Worm (Caenorhabditis elegans): ENCODE results near the gene tag-153.

The tag-153 gene

ce11 chrV:9314408-9314807 is 8.5 kb upstream of the tag-153 start:
- no peak for TF ChIP-seq ztf-11 (tag; optimal IDR thresholded peaks at IDR 0.05)
- no peak for TF ChIP-seq nhr-237 (tag; optimal IDR thresholded peaks at IDR 0.05)
- no peak for TF ChIP-seq lsy-2 (tag; optimal IDR thresholded peaks at IDR 0.05)
- TF ChIP-seq mdl-1 (tag; optimal IDR thresholded peaks at IDR 0.05), result no peak
- TF ChIP-seq egl-27 (tag; optimal IDR thresholded peaks at IDR 0.05), result no peak
- TF ChIP-seq ztf-1 (GFP tag; conservative IDR thresholded peaks at IDR 0.05), result no peak
- no peak for TF ChIP-seq lin-39 (tag; optimal IDR thresholded peaks at IDR 0.05)
- TF ChIP-seq R02D3.7 (tag; optimal IDR thresholded peaks at IDR 0.05), result no peak
- no peak for TF ChIP-seq ztf-4 (tag; optimal IDR thresholded peaks at IDR 0.05)
- no peak for TF ChIP-seq snpc-4 (tag; optimal IDR thresholded peaks at IDR 0.05)
- no peak for TF ChIP-seq blmp-1 (tag; optimal IDR thresholded peaks at IDR 0.05; ENCODE audit: insufficient read depth)

ce11 chrV:9316970-9317369 is 5.9 kb upstream of the tag-153 start:
- no peak for TF ChIP-seq sma-9 (GFP tag; optimal IDR thresholded peaks at IDR 0.05)
- TF ChIP-seq sma-9 (tag; optimal IDR thresholded peaks at IDR 0.05), result no peak
- no peak for TF ChIP-seq aly-2 (tag; optimal IDR thresholded peaks at IDR 0.05)
- no peak for TF ChIP-seq unc-39 (tag; optimal IDR thresholded peaks at IDR 0.05)
- no peak for TF ChIP-seq lin-39 (tag; optimal IDR thresholded peaks at IDR 0.05)
- no peak for TF ChIP-seq ztf-1 (GFP tag; conservative IDR thresholded peaks at IDR 0.05)
- TF ChIP-seq zag-1 (tag; optimal IDR thresholded peaks at IDR 0.05), result no peak
- no peak for TF ChIP-seq nhr-237 (tag; optimal IDR thresholded peaks at IDR 0.05)
- TF ChIP-seq C34F6.9 (tag; optimal IDR thresholded peaks at IDR 0.05), result no peak
- no peak for TF ChIP-seq nhr-21 (tag; optimal IDR thresholded peaks at IDR 0.05)
- TF ChIP-seq sem-4 (tag; optimal IDR thresholded peaks at IDR 0.05), result no peak
- no peak for TF ChIP-seq lsy-2 (tag; optimal IDR thresholded peaks at IDR 0.05)
- TF ChIP-seq ZK546.5 (tag; optimal IDR thresholded peaks at IDR 0.05), result no peak
- no peak for TF ChIP-seq ztf-11 (tag; optimal IDR thresholded peaks at IDR 0.05)
- no peak for TF ChIP-seq ama-1 (optimal IDR thresholded peaks at IDR 0.05)
- no peak for TF ChIP-seq nhr-10 (tag; optimal IDR thresholded peaks at IDR 0.05)
- TF ChIP-seq nhr-12 (tag; optimal IDR thresholded peaks at IDR 0.05), result no peak

ce11 chrV:9318046-9318445 is 4.8 kb upstream of the tag-153 start, which contains the start of gene kvs-3:
Gene kvs-3 (plus strand): TSS chrV:9318311.
- TF ChIP-seq unc-62 (GFP tag; optimal IDR thresholded peaks at IDR 0.05) (no peak), lin-13 (GFP tag; optimal IDR thresholded peaks at IDR 0.05) (peak; percentile 45), mbf-1 (tag; optimal IDR thresholded peaks at IDR 0.05) (no peak), F13H6.1 (tag; optimal IDR thresholded peaks at IDR 0.05) (peak; percentile 33), nhr-10 (tag; optimal IDR thresholded peaks at IDR 0.05) (no peak), nhr-23 (tag; optimal IDR thresholded peaks at IDR 0.05) (no peak), dmd-4 (tag; optimal IDR thresholded peaks at IDR 0.05) (no peak), lin-11 (tag; optimal IDR thresholded peaks at IDR 0.05) (no peak), sma-9 (GFP tag; optimal IDR thresholded peaks at IDR 0.05) (peak; percentile 84), sma-9 (tag; optimal IDR thresholded peaks at IDR 0.05) (no peak), nhr-6 (tag; optimal IDR thresholded peaks at IDR 0.05) (no peak), ceh-82 (tag; optimal IDR thresholded peaks at IDR 0.05) (no peak), ztf-4 (tag; optimal IDR thresholded peaks at IDR 0.05) (no peak), nhr-25 (tag; optimal IDR thresholded peaks at IDR 0.05) (no peak), skn-1 (tag; optimal IDR thresholded peaks at IDR 0.05) (no peak), elt-3 (tag; optimal IDR thresholded peaks at IDR 0.05) (no peak), snpc-4 (tag; optimal IDR thresholded peaks at IDR 0.05) (no peak), nhr-21 (tag; optimal IDR thresholded peaks at IDR 0.05) (peak; percentile 15), alr-1 (tag; optimal IDR thresholded peaks at IDR 0.05) (no peak), mab-5 (tag; optimal IDR thresholded peaks at IDR 0.05) (peak; percentile 36), gmeb-1 (tag; optimal IDR thresholded peaks at IDR 0.05) (no peak), egl-27 (tag; optimal IDR thresholded peaks at IDR 0.05) (peak; percentile 57), C34F6.9 (tag; optimal IDR thresholded peaks at IDR 0.05) (peak; percentile 12), fos-1 (tag; optimal IDR thresholded peaks at IDR 0.05) (peak; percentile 46), R02D3.7 (tag; optimal IDR thresholded peaks at IDR 0.05) (no peak), mdl-1 (tag; optimal IDR thresholded peaks at IDR 0.05) (no peak), peb-1 (tag; optimal IDR thresholded peaks at IDR 0.05) (no peak), ama-1 (optimal IDR thresholded peaks at IDR 0.05) (no peak), nhr-237 (tag; optimal IDR thresholded peaks at IDR 0.05) (no peak), zag-1 (tag; optimal IDR thresholded peaks at IDR 0.05) (no peak), nhr-11 (tag; optimal IDR thresholded peaks at IDR 0.05) (no peak), sem-4 (tag; optimal IDR thresholded peaks at IDR 0.05) (no peak), ZK546.5 (tag; optimal IDR thresholded peaks at IDR 0.05) (no peak), lsy-2 (tag; optimal IDR thresholded peaks at IDR 0.05) (peak in 1 of 2 experiments; percentile 36), sma-3 (GFP tag; optimal IDR thresholded peaks at IDR 0.05) (peak; percentile 47), Y55F3AM.14 (GFP tag; optimal IDR thresholded peaks at IDR 0.05) (peak; percentile 8), nhr-129 (tag; optimal IDR thresholded peaks at IDR 0.05) (peak; percentile 55), ceh-16 (tag; optimal IDR thresholded peaks at IDR 0.05) (no peak), unc-39 (tag; optimal IDR thresholded peaks at IDR 0.05) (no peak), unc-55 (GFP tag; optimal IDR thresholded peaks at IDR 0.05) (peak; percentile 22), crh-2 (tag; optimal IDR thresholded peaks at IDR 0.05) (peak; percentile 72), nhr-12 (tag; optimal IDR thresholded peaks at IDR 0.05) (no peak), lin-39 (tag; optimal IDR thresholded peaks at IDR 0.05) (no peak), elt-1 (tag; optimal IDR thresholded peaks at IDR 0.05) (no peak), blmp-1 (tag; optimal IDR thresholded peaks at IDR 0.05; ENCODE audit: insufficient read depth) (no peak), ztf-11 (tag; optimal IDR thresholded peaks at IDR 0.05) (no peak), ztf-1 (GFP tag; conservative IDR thresholded peaks at IDR 0.05) (no peak)

Measured in whole organism, L2 larva.